Worm (Caenorhabditis elegans) whole organism, L2 larva: ENCODE results near the gene R08A2.9.
"Not testable (repeated sequence)": the region's sequence is repeated elsewhere in the genome, so short reads cannot be mapped to it uniquely, and the experiment has no call there.

Experiments
- aly-2 ChIP-seq: fragments of 150-350 bp; optimal IDR thresholded peaks from 2 replicates; lab custom pipeline; 2014; ENCODE audit warnings: missing biosample characterization, missing genetic modification characterization
- dmd-4 ChIP-seq: sonication (generic microtip); optimal IDR thresholded peaks from 2 replicates; lab custom pipeline; 2017; ENCODE audit warnings: missing biosample characterization, missing genetic modification characterization
- egl-27 ChIP-seq: sonication (generic microtip); optimal IDR thresholded peaks from 3 replicates; lab custom pipeline; 2017; ENCODE audit warnings: missing biosample characterization, missing genetic modification reagents, missing genetic modification characterization
- gmeb-1 ChIP-seq: fragments of 150-350 bp; optimal IDR thresholded peaks from 2 replicates; lab custom pipeline; 2014; ENCODE audit warnings: missing biosample characterization, missing genetic modification characterization
- lin-11 ChIP-seq: fragments of 150-350 bp; sonication (generic microtip); optimal IDR thresholded peaks from 2 replicates; lab custom pipeline; 2014; ENCODE audit warnings: missing biosample characterization, missing genetic modification characterization, inconsistent platforms, mixed read lengths
- lin-13 ChIP-seq: fragments of 150-350 bp; optimal IDR thresholded peaks from 2 replicates; lab custom pipeline; 2014; ENCODE audit warnings: missing biosample characterization, missing genetic modification reagents, missing genetic modification characterization
- lin-39 ChIP-seq: fragments of 150-350 bp; optimal IDR thresholded peaks from 2 replicates; lab custom pipeline; 2014; ENCODE audit warnings: missing biosample characterization, missing genetic modification reagents, missing genetic modification characterization
- mab-5 ChIP-seq: fragments of 150-350 bp; optimal IDR thresholded peaks from 2 replicates; lab custom pipeline; 2014; ENCODE audit warnings: missing biosample characterization, missing genetic modification characterization
- mdl-1 ChIP-seq, 2 experiments: fragments of 150-350 bp in 1 of 2; sonication (generic microtip) in 1 of 2; optimal IDR thresholded peaks; 2 replicates each; lab custom pipeline; 2017; ENCODE audit warnings: missing biosample characterization in 2 of 2, missing genetic modification characterization in 2 of 2
- nhr-11 ChIP-seq: fragments of 150-350 bp; optimal IDR thresholded peaks from 2 replicates; lab custom pipeline; 2014; ENCODE audit warnings: missing biosample characterization, missing genetic modification characterization
- nhr-237 ChIP-seq: fragments of 150-350 bp; optimal IDR thresholded peaks from 2 replicates; lab custom pipeline; 2014; ENCODE audit warnings: missing biosample characterization, missing genetic modification characterization
- nhr-25 ChIP-seq: fragments of 150-350 bp; sonication (generic microtip); optimal IDR thresholded peaks from 3 replicates; lab custom pipeline; 2014; ENCODE audit warnings: missing biosample characterization, missing genetic modification characterization
- nhr-6 ChIP-seq: fragments of 150-350 bp; optimal IDR thresholded peaks from 2 replicates; lab custom pipeline; 2014; ENCODE audit warnings: missing biosample characterization, missing genetic modification characterization
- unc-39 ChIP-seq: fragments of 150-350 bp; optimal IDR thresholded peaks from 2 replicates; lab custom pipeline; 2014; ENCODE audit warnings: missing biosample characterization, missing genetic modification characterization
- ztf-1 ChIP-seq: fragments of 200-800 bp; sonication (Bioruptor generic); conservative IDR thresholded peaks from 2 replicates; pipeline ENCODE4 v1.3.6; 2022; ENCODE audit warnings: missing genetic modification characterization, missing compliant biosample characterization
- ztf-11 ChIP-seq: sonication (generic microtip); optimal IDR thresholded peaks from 2 replicates; lab custom pipeline; 2017; ENCODE audit warnings: missing biosample characterization, missing genetic modification characterization

The R08A2.9 gene

ce11 chrV:14746975-14747374, 38.9 kb downstream of the R08A2.9 start:
- TF ChIP-seq nhr-25 (tag; lab: Kevin White, UChicago) (no peak), ztf-1 (GFP tag; lab: Robert Waterston, UW) (no peak), lin-39 (no peak), mab-5 (tag; lab: Kevin White, UChicago) (no peak), aly-2 (tag; lab: Kevin White, UChicago) (no peak), mdl-1 (tag; optimal IDR thresholded peaks at IDR 0.05; lab: Kevin White, UChicago) (no peak), nhr-237 (tag; lab: Kevin White, UChicago) (no peak)

ce11 chrV:14748608-14749137, 40.6 kb downstream of the R08A2.9 start, which contains the start of the genes lipl-8 and Y50E8A.22:
TSS of gene lipl-8 (minus strand) at chrV:14748708.
TSS of gene Y50E8A.22 (minus strand) at chrV:14749087.
- no peak for TF ChIP-seq lin-11 (tag; lab: Kevin White, UChicago)
- TF ChIP-seq dmd-4 (tag; lab: Kevin White, UChicago): no peak
- TF ChIP-seq egl-27 (tag; lab: Kevin White, UChicago): no peak
- TF ChIP-seq gmeb-1 (tag; lab: Kevin White, UChicago): no peak
- no peak for TF ChIP-seq aly-2 (tag; lab: Kevin White, UChicago)
- no peak for TF ChIP-seq nhr-25 (tag; lab: Kevin White, UChicago)
- TF ChIP-seq nhr-6 (tag; lab: Kevin White, UChicago): no peak
- TF ChIP-seq unc-39 (tag; lab: Kevin White, UChicago): no peak

- not testable (repeated sequence) for TF ChIP-seq lin-13, ztf-11, nhr-11
Observed at ce11 chrV:14750357-14750756, 42.3 kb downstream of the R08A2.9 start, which contains the start of gene nspa-10. TSS of gene nspa-10 (minus strand) at chrV:14750457.
